Worm (Caenorhabditis elegans) whole organism, L3 larva: ENCODE measurements around the gene prx-19.

ENCODE experiments used
- aly-2 ChIP-seq: fragments of 150-350 bp; optimal IDR thresholded peaks from 2 replicates; lab custom pipeline; 2014; ENCODE audit warnings: missing biosample characterization, missing genetic modification characterization
- ama-1 ChIP-seq: fragments of 150-350 bp; optimal IDR thresholded peaks from 2 replicates; lab custom pipeline; 2018
- ceh-28 ChIP-seq: fragments of 150-350 bp; optimal IDR thresholded peaks from 2 replicates; lab custom pipeline; 2014; ENCODE audit warnings: missing biosample characterization, missing genetic modification reagents, missing genetic modification characterization
- ceh-82 ChIP-seq: fragments of 150-350 bp; optimal IDR thresholded peaks from 2 replicates; lab custom pipeline; 2014; ENCODE audit warnings: missing biosample characterization, missing genetic modification characterization
- daf-12 ChIP-seq: fragments of 150-350 bp; optimal IDR thresholded peaks from 2 replicates; lab custom pipeline; 2014; ENCODE audit warnings: missing biosample characterization, missing genetic modification reagents, missing genetic modification characterization
- egl-27 ChIP-seq: sonication (generic microtip); optimal IDR thresholded peaks from 4 replicates; lab custom pipeline; 2017; ENCODE audit warnings: missing biosample characterization, missing genetic modification reagents, missing genetic modification characterization
- egl-5 ChIP-seq: fragments of 150-350 bp; optimal IDR thresholded peaks from 2 replicates; lab custom pipeline; 2017; ENCODE audit warnings: missing biosample characterization, missing genetic modification reagents, missing genetic modification characterization, inconsistent platforms
- elt-1 ChIP-seq: fragments of 150-350 bp; optimal IDR thresholded peaks from 2 replicates; lab custom pipeline; 2014; ENCODE audit warnings: missing biosample characterization, missing genetic modification characterization
- elt-2 ChIP-seq: sonication (generic microtip); optimal IDR thresholded peaks from 2 replicates; lab custom pipeline; 2016; ENCODE audit warnings: missing genetic modification reagents, mild to moderate bottlenecking, missing genetic modification characterization, missing compliant biosample characterization
- eor-1 ChIP-seq, 2 experiments: fragments of 150-350 bp; optimal IDR thresholded peaks; 2 replicates each; lab custom pipeline; 2014 to 2018; ENCODE audit warnings: missing biosample characterization in 2 of 2, missing genetic modification characterization in 2 of 2
- fkh-10 ChIP-seq: sonication (generic microtip); optimal IDR thresholded peaks from 2 replicates; lab custom pipeline; 2017; ENCODE audit warnings: missing biosample characterization, missing genetic modification reagents, missing genetic modification characterization
- fkh-2 ChIP-seq: fragments of 150-350 bp; optimal IDR thresholded peaks from 2 replicates; lab custom pipeline; 2014; ENCODE audit warnings: missing biosample characterization, missing genetic modification reagents, missing genetic modification characterization
- fos-1 ChIP-seq: fragments of 150-350 bp; optimal IDR thresholded peaks from 2 replicates; lab custom pipeline; 2014; ENCODE audit warnings: missing biosample characterization, missing genetic modification characterization
- jun-1 ChIP-seq: fragments of 150-350 bp; optimal IDR thresholded peaks from 2 replicates; lab custom pipeline; 2014; ENCODE audit warnings: missing biosample characterization, missing genetic modification reagents, missing genetic modification characterization
- lin-39 ChIP-seq: fragments of 150-350 bp; optimal IDR thresholded peaks from 2 replicates; lab custom pipeline; 2018; ENCODE audit warnings: missing biosample characterization, missing genetic modification reagents, missing genetic modification characterization
- mml-1 ChIP-seq: fragments of 150-350 bp; sonication (generic microtip); optimal IDR thresholded peaks from 3 replicates; lab custom pipeline; 2014; ENCODE audit warnings: missing biosample characterization, missing genetic modification characterization
- nfya-1 ChIP-seq: sonication (generic microtip); optimal IDR thresholded peaks from 2 replicates; lab custom pipeline; 2017; ENCODE audit warnings: missing genetic modification characterization, mild to moderate bottlenecking, missing compliant biosample characterization, antibody characterized with exemption, moderate library complexity; ENCODE audit not compliant: insufficient read depth
- nhr-11 ChIP-seq: fragments of 150-350 bp; optimal IDR thresholded peaks from 2 replicates; lab custom pipeline; 2014; ENCODE audit warnings: missing biosample characterization, missing genetic modification characterization
- nhr-237 ChIP-seq: fragments of 150-350 bp; optimal IDR thresholded peaks from 2 replicates; lab custom pipeline; 2014; ENCODE audit warnings: missing biosample characterization, missing genetic modification characterization
- nhr-25 ChIP-seq: sonication (generic microtip); optimal IDR thresholded peaks from 2 replicates; lab custom pipeline; 2017; ENCODE audit warnings: missing biosample characterization, missing genetic modification characterization
- nhr-28 ChIP-seq: fragments of 150-350 bp; optimal IDR thresholded peaks from 2 replicates; lab custom pipeline; 2014; ENCODE audit warnings: missing biosample characterization, missing genetic modification characterization
- nhr-67 ChIP-seq: fragments of 150-350 bp; optimal IDR thresholded peaks from 2 replicates; lab custom pipeline; 2014; ENCODE audit warnings: missing biosample characterization, missing genetic modification characterization
- nhr-76 ChIP-seq: fragments of 150-350 bp; sonication (generic microtip); optimal IDR thresholded peaks from 5 replicates; lab custom pipeline; 2014; ENCODE audit warnings: missing biosample characterization, missing genetic modification characterization
- nhr-77 ChIP-seq: fragments of 150-350 bp; optimal IDR thresholded peaks from 2 replicates; lab custom pipeline; 2014; ENCODE audit warnings: missing biosample characterization, missing genetic modification characterization
- pha-4 ChIP-seq: fragments of 150-350 bp; optimal IDR thresholded peaks from 2 replicates; lab custom pipeline; 2014; ENCODE audit warnings: missing biosample characterization, missing genetic modification reagents, missing genetic modification characterization
- pqm-1 ChIP-seq: fragments of 150-350 bp; optimal IDR thresholded peaks from 2 replicates; lab custom pipeline; 2017; ENCODE audit warnings: missing biosample characterization, missing genetic modification characterization, inconsistent platforms
- sea-2 ChIP-seq: fragments of 150-350 bp; sonication (generic microtip); optimal IDR thresholded peaks from 4 replicates; lab custom pipeline; 2014; ENCODE audit warnings: missing biosample characterization, missing genetic modification reagents, missing genetic modification characterization
- skn-1 ChIP-seq: fragments of 150-350 bp; optimal IDR thresholded peaks from 2 replicates; lab custom pipeline; 2014; ENCODE audit warnings: missing biosample characterization, missing genetic modification characterization
- snpc-4 ChIP-seq: fragments of 150-350 bp; optimal IDR thresholded peaks from 2 replicates; lab custom pipeline; 2014; ENCODE audit warnings: missing biosample characterization, missing genetic modification characterization
- tbx-2 ChIP-seq: sonication (generic microtip); optimal IDR thresholded peaks from 2 replicates; lab custom pipeline; 2016; ENCODE audit warnings: mild to moderate bottlenecking, missing genetic modification characterization, missing compliant biosample characterization
- unc-39 ChIP-seq: sonication (generic microtip); optimal IDR thresholded peaks from 4 replicates; lab custom pipeline; 2017; ENCODE audit warnings: missing biosample characterization, missing genetic modification characterization
- unc-62 ChIP-seq: fragments of 150-350 bp; sonication (generic microtip); optimal IDR thresholded peaks from 4 replicates; lab custom pipeline; 2014; ENCODE audit warnings: missing biosample characterization, missing genetic modification reagents, missing genetic modification characterization
- zag-1 ChIP-seq: fragments of 150-350 bp; optimal IDR thresholded peaks from 2 replicates; lab custom pipeline; 2014; ENCODE audit warnings: missing biosample characterization, missing genetic modification characterization
- ztf-11 ChIP-seq: fragments of 150-350 bp; optimal IDR thresholded peaks from 2 replicates; lab custom pipeline; 2014; ENCODE audit warnings: missing biosample characterization, missing genetic modification characterization
- ztf-4 ChIP-seq: fragments of 150-350 bp; optimal IDR thresholded peaks from 2 replicates; lab custom pipeline; 2014; ENCODE audit warnings: missing biosample characterization, missing genetic modification characterization

The prx-19 gene

DNA sequence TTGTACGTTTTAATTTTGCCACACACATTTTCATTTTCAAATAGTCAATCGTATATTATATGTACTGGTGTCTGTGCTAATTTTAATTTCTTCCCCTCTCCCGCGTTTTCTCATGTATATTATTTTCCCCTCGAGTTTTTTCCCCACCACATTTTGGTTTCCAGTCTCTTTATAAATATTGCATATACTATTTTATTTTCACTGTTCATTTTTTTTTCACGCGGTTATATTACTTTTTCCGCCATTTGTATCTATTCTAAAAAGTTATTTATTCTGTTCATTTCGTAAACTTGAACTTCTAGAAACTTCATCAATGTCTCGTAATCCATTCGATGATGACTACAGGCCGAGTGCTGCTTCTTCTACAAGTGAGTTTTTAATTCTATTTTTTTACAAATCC lies 33.1 kb downstream of the prx-19 start, which contains the start of gene snap-29:
Gene snap-29, plus strand, starts transcription at position 301 of the 400 bp plus-strand sequence.
- TF ChIP-seq unc-39 (tag; lab: Kevin White, UChicago), result no peak
- TF ChIP-seq nhr-237 (tag; lab: Kevin White, UChicago), result no peak
- TF ChIP-seq jun-1 (tag; lab: Kevin White, UChicago), result no peak
- TF ChIP-seq pha-4 (tag; lab: Kevin White, UChicago), result no peak
- no peak for TF ChIP-seq nhr-77 (tag; lab: Kevin White, UChicago)
- no peak for TF ChIP-seq lin-39 (tag; lab: Kevin White, UChicago)
- TF ChIP-seq nhr-25 (tag; lab: Kevin White, UChicago), result no peak
- no peak for TF ChIP-seq pqm-1 (tag; lab: Kevin White, UChicago)

ce11 chrIII:8773375-8773774 lies 35.7 kb downstream of the prx-19 start:
- TF ChIP-seq tbx-2 (tag; lab: Kevin White, UChicago) (no peak), ceh-28 (tag; lab: Kevin White, UChicago) (no peak), fkh-10 (GFP tag; lab: Kevin White, UChicago) (no peak), unc-62 (GFP tag; lab: Kevin White, UChicago) (no peak), nhr-76 (no peak), nhr-28 (tag; lab: Kevin White, UChicago) (no peak), egl-27 (tag; lab: Kevin White, UChicago) (no peak)

ce11 chrIII:8772428-8773027 lies 36.6 kb downstream of the prx-19 start:
- peak; percentile 11 for TF ChIP-seq elt-2 (tag; lab: Kevin White, UChicago)
- TF ChIP-seq egl-5 (tag; lab: Kevin White, UChicago), result peak; percentile 9
- no peak for TF ChIP-seq skn-1

DNA sequence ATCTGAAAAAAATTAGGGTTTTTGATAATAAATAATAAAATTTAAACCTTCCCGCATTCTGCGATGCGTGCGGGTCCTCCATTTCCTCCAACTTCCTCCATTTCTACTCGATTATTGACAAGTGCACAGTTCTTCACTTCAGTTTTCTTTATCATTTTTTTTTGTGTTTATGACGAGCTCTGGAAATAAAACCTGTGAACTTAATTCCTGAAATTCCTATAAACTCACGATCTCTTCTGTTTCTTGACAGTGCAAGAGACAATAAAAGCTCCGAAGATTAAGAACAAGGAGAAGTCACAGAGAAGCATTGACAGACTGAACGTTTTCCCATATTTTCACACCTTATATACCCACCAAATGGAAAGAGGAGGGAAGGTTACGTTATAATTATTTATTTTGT lies 37.2 kb downstream of the prx-19 start, which contains the start of gene K02D10.3:
Gene K02D10.3, minus strand, starts transcription at position 101 of the 400 bp plus-strand sequence.
- TF ChIP-seq fkh-2 (tag; lab: Kevin White, UChicago) (no peak), skn-1 (no peak), nhr-77 (tag; lab: Kevin White, UChicago) (no peak), nhr-67 (tag; lab: Kevin White, UChicago) (no peak), eor-1 (tag; optimal IDR thresholded peaks at IDR 0.05; lab: Kevin White, UChicago) (no peak), ztf-4 (tag; lab: Kevin White, UChicago) (no peak), mml-1 (no peak), ama-1 (lab: Kevin White, UChicago) (no peak), snpc-4 (tag; lab: Kevin White, UChicago) (no peak), sea-2 (GFP tag; lab: Kevin White, UChicago) (no peak), ceh-28 (tag; lab: Kevin White, UChicago) (no peak), egl-5 (tag; lab: Kevin White, UChicago) (no peak), nhr-25 (tag; lab: Kevin White, UChicago) (no peak), elt-1 (tag; lab: Kevin White, UChicago) (no peak), daf-12 (tag; lab: Kevin White, UChicago) (no peak), zag-1 (tag; lab: Kevin White, UChicago) (no peak), fkh-10 (GFP tag; lab: Kevin White, UChicago) (no peak), pha-4 (tag; lab: Kevin White, UChicago) (no peak), nhr-11 (tag; lab: Kevin White, UChicago) (no peak)

- no peak for TF ChIP-seq skn-1
- TF ChIP-seq ceh-82 (tag; lab: Kevin White, UChicago), result no peak
- no peak for TF ChIP-seq nhr-77 (tag; lab: Kevin White, UChicago)
- TF ChIP-seq aly-2, result no peak
- no peak for TF ChIP-seq egl-27 (tag; lab: Kevin White, UChicago)
- TF ChIP-seq ztf-11 (tag; lab: Kevin White, UChicago), result no peak
- TF ChIP-seq fos-1, result no peak
- no peak for TF ChIP-seq nfya-1
Measured at ce11 chrIII:8771162-8771561, 37.9 kb downstream of the prx-19 start, which contains the start of gene K02D10.2. TSS of gene K02D10.2 (minus strand) at chrIII:8771262.
